Worm (Caenorhabditis elegans): ENCODE results near the gene F53F4.16.

Gene F53F4.16

ce11 chrV:13598370-13598769 lies 23.2 kb downstream of the F53F4.16 start:
- no peak for TF ChIP-seq aly-2 (tag; optimal IDR thresholded peaks at IDR 0.05)
- TF ChIP-seq ceh-44 (GFP tag; IDR thresholded peaks at IDR 0.05), result no peak
- TF ChIP-seq mxl-2 (GFP tag; conservative IDR thresholded peaks at IDR 0.05), result no peak
- no peak for TF ChIP-seq zag-1 (tag; optimal IDR thresholded peaks at IDR 0.05)
- TF ChIP-seq madf-5 (GFP tag; IDR thresholded peaks at IDR 0.05), result no peak
- no peak for TF ChIP-seq mep-1 (tag; optimal IDR thresholded peaks at IDR 0.05)
- no peak for TF ChIP-seq mxl-3 (GFP tag; optimal IDR thresholded peaks at IDR 0.05)
- TF ChIP-seq mdt-29 (GFP tag; IDR thresholded peaks at IDR 0.05), result no peak
- TF ChIP-seq daf-19 (GFP tag; conservative IDR thresholded peaks at IDR 0.05), result no peak
- no peak for TF ChIP-seq T26A8.4 (GFP tag; IDR thresholded peaks at IDR 0.05)
- no peak for TF ChIP-seq jun-1 (tag; optimal IDR thresholded peaks at IDR 0.05)
- no peak for TF ChIP-seq daf-16 (GFP tag; optimal IDR thresholded peaks at IDR 0.05)
- TF ChIP-seq daf-16 (tag; optimal IDR thresholded peaks at IDR 0.05), result no peak
- TF ChIP-seq nhr-111 (GFP tag; optimal IDR thresholded peaks at IDR 0.05), result no peak
- no peak for TF ChIP-seq nhr-11 (tag; optimal IDR thresholded peaks at IDR 0.05)
- TF ChIP-seq pha-4 (GFP tag; IDR thresholded peaks at IDR 0.05), result no peak
- no peak for TF ChIP-seq pha-4 (tag; optimal IDR thresholded peaks at IDR 0.05)
- TF ChIP-seq F37D6.2 (tag; optimal IDR thresholded peaks at IDR 0.05), result no peak
- TF ChIP-seq hlh-11 (tag; optimal IDR thresholded peaks at IDR 0.05), result no peak

ce11 chrV:13593083-13593482 lies 28.5 kb downstream of the F53F4.16 start, which contains the start of gene F53F4.4:
Gene F53F4.4, plus strand, starts transcription at chrV:13593383.
- TF ChIP-seq lin-38 (GFP tag; IDR thresholded peaks at IDR 0.05), result peak; percentile 41
- no peak for TF ChIP-seq ctbp-1 (GFP tag; IDR thresholded peaks at IDR 0.05)
- TF ChIP-seq nhr-10 (tag; optimal IDR thresholded peaks at IDR 0.05), result no peak
- peak; percentile 37 for TF ChIP-seq aha-1 (tag)
- TF ChIP-seq unc-62 (GFP tag; optimal IDR thresholded peaks at IDR 0.05 in 1 of 2), result peak in 1 of 2 experiments; percentile 32
- TF ChIP-seq unc-62 (tag; optimal IDR thresholded peaks at IDR 0.05), result no peak
- TF ChIP-seq egl-43 (GFP tag; IDR thresholded peaks at IDR 0.05), result peak; percentile 25; the same call in 1 of the 2 replicates

- TF ChIP-seq mes-2 (tag; optimal IDR thresholded peaks at IDR 0.05; ENCODE audit: poor library complexity, severe bottlenecking) (peak; percentile 82), daf-16 (GFP tag; optimal IDR thresholded peaks at IDR 0.05) (no peak), daf-16 (tag; optimal IDR thresholded peaks at IDR 0.05) (no peak), hlh-30 (tag; optimal IDR thresholded peaks at IDR 0.05; ENCODE audit: insufficient read depth) (no peak), nhr-76 (tag; optimal IDR thresholded peaks at IDR 0.05) (no peak), F37D6.2 (tag; optimal IDR thresholded peaks at IDR 0.05) (no peak), unc-62 (GFP tag; optimal IDR thresholded peaks at IDR 0.05 in 1 of 2) (peak in 1 of 2 experiments; percentile 53), unc-62 (tag; optimal IDR thresholded peaks at IDR 0.05) (no peak), nhr-42 (GFP tag; IDR thresholded peaks at IDR 0.05) (no peak), mdl-1 (tag; optimal IDR thresholded peaks at IDR 0.05) (no peak), T20F7.1 (GFP tag; optimal IDR thresholded peaks at IDR 0.05) (peak; percentile 46), dpl-1 (GFP tag; optimal IDR thresholded peaks at IDR 0.05) (peak; percentile 56), zip-11 (GFP tag; IDR thresholded peaks at IDR 0.05) (no peak), madf-5 (GFP tag; IDR thresholded peaks at IDR 0.05) (no peak), egl-43 (GFP tag; IDR thresholded peaks at IDR 0.05) (no peak), lin-38 (GFP tag; IDR thresholded peaks at IDR 0.05) (peak; percentile 93), nhr-237 (tag; optimal IDR thresholded peaks at IDR 0.05) (no peak), fkh-10 (GFP tag; optimal IDR thresholded peaks at IDR 0.05) (no peak), nhr-111 (GFP tag; optimal IDR thresholded peaks at IDR 0.05) (no peak), ZK337.2 (GFP tag; IDR thresholded peaks at IDR 0.05) (no peak)
Observed at ce11 chrV:13591504-13592174, 30.0 kb downstream of the F53F4.16 start, which contains the start of gene tbcb-1. Gene tbcb-1, plus strand, starts transcription at chrV:13592124.
